Fruit fly (Drosophila melanogaster) Kc167 (cell line): ENCODE data around the gene TkR99D.

Source experiments
- Myc ChIP-seq: fragments of >200 bp; optimal IDR thresholded peaks from 2 replicates; lab custom pipeline; 2017; ENCODE audit warnings: missing external identifiers
- Sin3A ChIP-seq: fragments of >200 bp; optimal IDR thresholded peaks from 2 replicates; lab custom pipeline; 2018; ENCODE audit warnings: missing external identifiers
- h ChIP-seq: fragments of >200 bp; optimal IDR thresholded peaks from 3 replicates; lab custom pipeline; 2018; ENCODE audit warnings: missing external identifiers
- insv ChIP-seq: fragments of >200 bp; optimal IDR thresholded peaks from 3 replicates; lab custom pipeline; 2018; ENCODE audit warnings: missing external identifiers
- psq ChIP-seq: fragments of >200 bp; optimal IDR thresholded peaks from 2 replicates; lab custom pipeline; 2017; ENCODE audit warnings: missing external identifiers
- ttk ChIP-seq: sonication (Bioruptor generic); optimal IDR thresholded peaks from 2 replicates; lab custom pipeline; 2017; ENCODE audit warnings: missing external identifiers

TkR99D gene

dm6 chr3R:29969347-29969746 is at the start of gene TkR99D:
Gene TkR99D (minus strand): TSS chr3R:29969447.
- TF ChIP-seq ttk (no peak), insv (lab: Kevin White, UChicago) (no peak), h (no peak), Myc (lab: Kevin White, UChicago) (no peak), psq (lab: Kevin White, UChicago) (no peak), Sin3A (lab: Kevin White, UChicago) (no peak)

dm6 chr3R:30014977-30015514 is 45.8 kb upstream of the TkR99D start, which contains the start of gene CG7920:
Gene CG7920 (minus strand): TSS chr3R:30015284.
- TF ChIP-seq ttk (no peak), Myc (lab: Kevin White, UChicago) (no peak), h (no peak)

dm6 chr3R:30014480-30014879 is 45.2 kb upstream of the TkR99D start:
- TF ChIP-seq psq (lab: Kevin White, UChicago) (no peak), insv (lab: Kevin White, UChicago) (no peak), h (no peak), Sin3A (lab: Kevin White, UChicago) (no peak), Myc (lab: Kevin White, UChicago) (no peak), ttk (no peak)

DNA sequence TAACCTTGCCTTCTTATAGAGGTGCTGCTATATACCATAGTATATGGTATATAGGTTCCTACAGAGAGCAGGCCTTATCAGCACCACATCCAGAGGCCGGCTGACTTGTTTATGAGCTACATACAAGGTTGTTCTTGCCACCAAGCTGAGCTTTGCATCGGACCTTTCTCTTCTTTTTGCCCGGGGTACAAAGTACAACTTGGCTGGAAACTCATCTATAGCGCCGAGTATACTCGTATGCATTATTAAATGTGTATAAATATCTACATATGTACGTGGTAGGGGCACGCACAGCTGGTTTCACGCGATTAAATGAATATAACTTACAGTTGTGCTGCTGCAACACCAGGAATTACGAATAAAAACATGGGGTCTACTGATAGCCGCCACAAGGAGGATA is 44.7 kb upstream of the TkR99D start:
- no peak for TF ChIP-seq h
- TF ChIP-seq insv (lab: Kevin White, UChicago), result no peak
- no peak for TF ChIP-seq ttk
- TF ChIP-seq Myc (lab: Kevin White, UChicago), result no peak
- TF ChIP-seq psq (lab: Kevin White, UChicago), result no peak
- no peak for TF ChIP-seq Sin3A (lab: Kevin White, UChicago)

DNA sequence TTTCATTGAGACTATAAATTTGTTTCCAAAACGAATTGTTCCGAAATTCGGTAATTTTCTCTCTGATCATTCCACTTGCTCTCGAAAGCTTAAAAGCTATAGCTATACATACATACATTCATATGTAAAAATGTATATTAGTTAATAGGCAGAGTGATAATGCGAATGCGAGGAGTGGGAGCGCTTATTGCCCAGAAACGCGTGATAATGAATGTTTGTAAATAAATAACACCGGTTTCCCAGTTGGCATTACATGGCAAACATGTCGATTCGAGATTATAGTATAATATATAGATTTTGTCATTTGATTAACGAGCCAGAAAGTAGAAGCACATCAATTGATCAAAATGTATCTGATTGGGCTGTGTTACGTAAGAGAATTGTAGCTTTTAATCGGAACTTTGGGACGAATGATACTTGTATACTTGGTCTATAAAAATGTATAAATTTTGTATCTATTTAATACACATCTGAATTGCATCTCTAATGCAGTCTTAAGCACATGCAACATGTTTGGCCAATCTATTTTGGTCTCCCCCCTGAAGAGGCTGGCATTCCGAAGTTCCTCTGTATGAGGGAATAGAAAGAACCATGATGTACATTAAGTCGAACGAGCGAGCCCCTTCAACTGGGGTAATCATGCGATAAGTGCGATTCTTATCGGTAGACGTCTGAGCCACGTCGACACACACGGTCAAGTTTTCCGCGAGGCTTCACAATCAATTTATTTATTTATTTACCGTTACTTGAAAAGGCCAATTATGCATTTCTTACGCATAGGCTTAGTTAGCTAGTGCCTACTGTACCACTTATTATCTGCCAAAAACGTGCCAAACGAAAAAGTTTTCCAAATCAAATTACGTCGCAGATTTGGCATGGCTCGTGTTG is 43.6 kb upstream of the TkR99D start:
- TF ChIP-seq Myc (lab: Kevin White, UChicago) (no peak), insv (lab: Kevin White, UChicago) (no peak), psq (lab: Kevin White, UChicago) (no peak)

dm6 chr3R:30009173-30009572 is 39.9 kb upstream of the TkR99D start, which contains the start of gene CG7912:
Gene CG7912 (minus strand): TSS chr3R:30009189.
- TF ChIP-seq insv (lab: Kevin White, UChicago), result no peak

DNA sequence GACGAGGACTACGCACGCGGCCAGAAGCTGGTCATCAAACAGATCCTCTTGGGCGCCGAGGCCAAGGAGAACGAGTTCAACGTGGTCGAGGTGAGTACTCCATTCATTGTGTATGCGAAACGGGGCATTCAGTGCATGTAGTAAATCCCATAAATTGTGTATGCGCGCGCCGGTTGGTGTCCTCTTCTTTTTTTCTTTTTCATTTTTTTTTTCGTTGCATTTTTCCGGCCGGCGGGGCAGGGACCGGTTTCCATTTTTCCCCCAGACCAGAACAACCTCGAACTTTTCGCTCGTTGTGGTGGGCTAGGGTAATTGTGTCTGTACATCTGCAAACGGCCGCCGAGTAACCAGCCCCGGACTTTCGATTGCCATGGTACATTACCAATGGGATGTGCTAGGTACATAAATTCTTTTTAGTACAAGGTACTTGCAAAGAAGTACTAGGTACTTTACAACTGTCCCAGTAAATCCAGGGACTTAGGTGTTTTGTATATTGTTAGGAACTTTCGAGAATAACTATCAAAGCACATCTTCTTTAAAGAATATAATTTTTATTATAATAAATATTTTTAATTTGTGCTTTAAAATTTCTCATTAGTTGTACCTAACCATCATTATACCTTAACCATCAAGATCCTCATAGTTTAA is 36.2 kb upstream of the TkR99D start:
- no peak for TF ChIP-seq Myc (lab: Kevin White, UChicago)
- no peak for TF ChIP-seq h
- no peak for TF ChIP-seq ttk
- no peak for TF ChIP-seq psq (lab: Kevin White, UChicago)
- TF ChIP-seq insv (lab: Kevin White, UChicago), result no peak
- TF ChIP-seq Sin3A (lab: Kevin White, UChicago), result no peak

DNA sequence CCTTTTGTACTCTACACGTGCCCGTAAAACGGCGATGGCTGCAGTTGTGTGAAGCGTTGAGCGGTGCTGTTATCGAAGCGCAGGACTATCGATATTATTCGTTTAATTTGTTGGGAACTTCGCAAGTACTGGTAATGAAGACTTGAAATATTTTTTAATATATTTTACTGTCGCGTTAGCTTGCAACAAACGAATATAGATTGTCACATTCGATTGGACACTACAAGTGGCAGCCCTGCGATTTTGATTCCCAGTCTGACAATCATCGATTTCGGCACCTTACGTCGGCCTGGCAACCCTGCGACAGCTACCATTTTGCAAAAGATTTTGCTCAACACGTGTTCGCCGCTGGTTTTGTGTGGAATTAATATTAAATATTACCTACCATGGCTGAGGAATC is 35.4 kb upstream of the TkR99D start, which contains the start of the genes Nlp and Nph:
Gene Nlp, plus strand, starts transcription at position 138 of the 400 bp plus-strand sequence.
Gene Nph, minus strand, starts transcription at position 214 of the 400 bp plus-strand sequence.
- TF ChIP-seq Sin3A (lab: Kevin White, UChicago), result no peak
- no peak for TF ChIP-seq psq (lab: Kevin White, UChicago)
- TF ChIP-seq Myc (lab: Kevin White, UChicago), result no peak
- no peak for TF ChIP-seq insv (lab: Kevin White, UChicago)
- no peak for TF ChIP-seq h
- TF ChIP-seq ttk, result no peak

dm6 chr3R:30000286-30000685 is 31.0 kb upstream of the TkR99D start, which contains the start of gene Tace:
Gene Tace (plus strand): TSS chr3R:30000530.
- no peak for TF ChIP-seq ttk
- no peak for TF ChIP-seq Myc (lab: Kevin White, UChicago)
- no peak for TF ChIP-seq Sin3A (lab: Kevin White, UChicago)
- no peak for TF ChIP-seq psq (lab: Kevin White, UChicago)
- TF ChIP-seq h, result no peak
- no peak for TF ChIP-seq insv (lab: Kevin White, UChicago)

dm6 chr3R:29999495-29999894 is 30.2 kb upstream of the TkR99D start, which contains the start of gene CG34298:
Gene CG34298 (plus strand): TSS chr3R:29999795.
- no peak for TF ChIP-seq ttk
- no peak for TF ChIP-seq Sin3A (lab: Kevin White, UChicago)
- no peak for TF ChIP-seq Myc (lab: Kevin White, UChicago)
- TF ChIP-seq psq (lab: Kevin White, UChicago), result no peak
- TF ChIP-seq insv (lab: Kevin White, UChicago), result no peak
- no peak for TF ChIP-seq h

DNA sequence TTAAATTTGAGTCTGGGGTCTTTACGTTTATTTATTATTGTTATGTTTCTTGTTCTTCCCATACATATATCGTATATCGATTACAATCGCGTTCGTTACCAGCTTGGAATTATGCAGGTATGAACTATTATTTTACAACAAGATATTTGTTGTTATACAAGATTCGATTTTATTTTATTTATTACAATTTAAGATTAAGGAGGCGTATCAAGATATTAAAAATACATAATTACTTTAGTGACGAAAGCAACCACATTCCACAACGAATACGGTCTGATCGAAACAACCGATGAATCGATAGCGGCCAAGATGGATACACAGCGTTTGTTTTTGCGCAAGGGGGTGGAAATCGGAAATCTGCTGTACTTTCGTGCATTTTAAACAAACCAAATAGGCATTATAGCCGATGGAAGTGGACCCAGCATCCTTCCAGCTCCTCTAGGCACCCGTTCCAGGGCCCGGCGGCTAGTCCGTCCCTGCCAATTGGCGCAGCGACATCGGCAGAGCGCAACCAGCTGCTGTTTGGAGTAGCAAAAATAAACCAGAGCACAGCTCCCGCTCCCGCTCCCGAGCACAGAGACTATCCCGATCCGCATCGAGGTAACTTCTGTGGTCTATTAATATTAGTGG is 28.5 kb upstream of the TkR99D start, which contains the start of the genes CG15525 and CG11504:
Gene CG15525, minus strand, starts transcription at position 70 of the 630 bp plus-strand sequence.
Gene CG11504, plus strand, starts transcription at position 294 of the 630 bp plus-strand sequence.
- no peak for TF ChIP-seq Sin3A (lab: Kevin White, UChicago)
- TF ChIP-seq Myc (lab: Kevin White, UChicago), result no peak
- no peak for TF ChIP-seq psq (lab: Kevin White, UChicago)
- no peak for TF ChIP-seq insv (lab: Kevin White, UChicago)
- no peak for TF ChIP-seq h
- no peak for TF ChIP-seq ttk
